Fruit fly (Drosophila melanogaster): ENCODE results near the gene mthl15.

The mthl15 gene

dm6 chr2L:10250441-10250847, 12.3 kb upstream of the mthl15 start, which contains the start of the genes bsk and CG31717 (continued):
- peak; percentile 73 for TF ChIP-seq CG9797 (GFP tag; optimal IDR thresholded peaks at IDR 0.05)
- peak; percentile 19 for TF ChIP-seq Hmx (GFP tag; optimal IDR thresholded peaks at IDR 0.05)
- TF ChIP-seq CG7372 (GFP tag; IDR thresholded peaks at IDR 0.05) = no peak
- TF ChIP-seq CG18599 (GFP tag; optimal IDR thresholded peaks at IDR 0.05) = no peak
- TF ChIP-seq Fer3 (tag; optimal IDR thresholded peaks at IDR 0.05) = no peak
- TF ChIP-seq CG11456 (GFP tag; IDR thresholded peaks at IDR 0.05) = no peak
- TF ChIP-seq CTCF (GFP tag; optimal IDR thresholded peaks at IDR 0.05) = no peak
- TF ChIP-seq BtbVII (GFP tag; optimal IDR thresholded peaks at IDR 0.05) = no peak
- TF ChIP-seq emc (GFP tag; optimal IDR thresholded peaks at IDR 0.05) = no peak
- TF ChIP-seq Six4 (GFP tag; optimal IDR thresholded peaks at IDR 0.05) = no peak
- peak; percentile 44; the same call in 1 of the 3 replicates for TF ChIP-seq CG16813 (GFP tag; IDR thresholded peaks at IDR 0.05; ENCODE audit: partially characterized antibody)
- TF ChIP-seq Dref (GFP tag; IDR thresholded peaks at IDR 0.05) = peak; percentile 71
- TF ChIP-seq cg (GFP tag; optimal IDR thresholded peaks at IDR 0.05) = no peak
- TF ChIP-seq Nf-YA (GFP tag; IDR thresholded peaks at IDR 0.05) = no peak
- TF ChIP-seq CG9215 (GFP tag; IDR thresholded peaks at IDR 0.05) = no peak
- no peak for TF ChIP-seq ash1 (GFP tag; optimal IDR thresholded peaks at IDR 0.05)
- TF ChIP-seq her (GFP tag; optimal IDR thresholded peaks at IDR 0.05) = no peak
- TF ChIP-seq unc-4 (GFP tag; IDR thresholded peaks at IDR 0.05; ENCODE audit: partially characterized antibody) = peak; percentile 61; the same call in 1 of the 2 replicates
- TF ChIP-seq gce (GFP tag; IDR thresholded peaks at IDR 0.05) = no peak
- peak; percentile 5 for TF ChIP-seq B-H2 (GFP tag; optimal IDR thresholded peaks at IDR 0.05)
- TF ChIP-seq Pdp1 (GFP tag; optimal IDR thresholded peaks at IDR 0.05) = no peak
- no peak for TF ChIP-seq hth (optimal IDR thresholded peaks at IDR 0.05)
- peak in 1 of 2 experiments; percentile 53 for TF ChIP-seq tll (GFP tag; optimal IDR thresholded peaks at IDR 0.05)
- no peak for TF ChIP-seq CG10321 (GFP tag; IDR thresholded peaks at IDR 0.05)
- no peak for TF ChIP-seq NfI (GFP tag; optimal IDR thresholded peaks at IDR 0.05)
- no peak for TF ChIP-seq CoRest (tag; optimal IDR thresholded peaks at IDR 0.05)
- TF ChIP-seq CG31441 (GFP tag; IDR thresholded peaks at IDR 0.05) = no peak
- TF ChIP-seq Neu2 (GFP tag; optimal IDR thresholded peaks at IDR 0.05; ENCODE audit: borderline replicate concordance) = no peak
- TF ChIP-seq slbo (GFP tag; IDR thresholded peaks at IDR 0.05) = no peak
- no peak for TF ChIP-seq CG2712 (tag; optimal IDR thresholded peaks at IDR 0.05)
- peak; percentile 45 for TF ChIP-seq CG10267 (tag; optimal IDR thresholded peaks at IDR 0.05)
- TF ChIP-seq CG1024 (GFP tag; IDR thresholded peaks at IDR 0.05) = 0 out of 2 replicates have a peak, but pooled peaks have one; percentile 11
- no peak for TF ChIP-seq CG8944 (GFP tag; optimal IDR thresholded peaks at IDR 0.05)
- no peak for TF ChIP-seq fu2 (GFP tag; optimal IDR thresholded peaks at IDR 0.05)
- no peak for TF ChIP-seq Sox102F (GFP tag; optimal IDR thresholded peaks at IDR 0.05)
- no peak for TF ChIP-seq CG6689 (GFP tag; IDR thresholded peaks at IDR 0.05)
- no peak for TF ChIP-seq ewg (GFP tag; optimal IDR thresholded peaks at IDR 0.05)
- TF ChIP-seq Blimp-1 (GFP tag; optimal IDR thresholded peaks at IDR 0.05) = no peak
- TF ChIP-seq pan (optimal IDR thresholded peaks at IDR 0.05) = no peak
- TF ChIP-seq pan (GFP tag; optimal IDR thresholded peaks at IDR 0.05 in 1 of 2, IDR thresholded peaks at IDR 0.05 in 1 of 2) = no peak
- no peak for TF ChIP-seq CG30403 (GFP tag; optimal IDR thresholded peaks at IDR 0.05)
- no peak for TF ChIP-seq Awh (GFP tag; IDR thresholded peaks at IDR 0.05)
- no peak for TF ChIP-seq Opbp (GFP tag; IDR thresholded peaks at IDR 0.05; ENCODE audit: partially characterized antibody)
- no peak for TF ChIP-seq lab (GFP tag; optimal IDR thresholded peaks at IDR 0.05)
- no peak for TF ChIP-seq unpg (GFP tag; optimal IDR thresholded peaks at IDR 0.05)
- no peak for TF ChIP-seq CG7357 (GFP tag; IDR thresholded peaks at IDR 0.05)
- no peak for TF ChIP-seq Poxn (GFP tag; IDR thresholded peaks at IDR 0.05)
- peak; percentile 65 for TF ChIP-seq MBD-R2 (GFP tag; IDR thresholded peaks at IDR 0.05)
- TF ChIP-seq PHDP (tag; optimal IDR thresholded peaks at IDR 0.05) = no peak
- TF ChIP-seq Hr3 (GFP tag; optimal IDR thresholded peaks at IDR 0.05) = no peak
- no peak for TF ChIP-seq CG18619 (GFP tag; optimal IDR thresholded peaks at IDR 0.05)
- no peak for TF ChIP-seq seq (GFP tag; IDR thresholded peaks at IDR 0.05)

All from whole organism, embryonic.